Worm (Caenorhabditis elegans): ENCODE measurements around the gene acl-3.

ce11 chrIV:11641802-11642201, 10.0 kb downstream of the acl-3 start, which contains the start of gene ZK809.1:
- TF ChIP-seq him-1 (tag; optimal IDR thresholded peaks at IDR 0.05) (no peak), W03F9.2 (tag; optimal IDR thresholded peaks at IDR 0.05) (no peak), dao-5 (tag; optimal IDR thresholded peaks at IDR 0.05) (no peak)

Data from whole organism, L4/young adult.